Worm (Caenorhabditis elegans) whole organism, L4 larva: ENCODE data around the gene T04C4.3.
A peak's percentile ranks its signal among the peaks of the same experiment; 100 is the strongest.

Experiments used
- ZK337.2 ChIP-seq: fragments of 200-800 bp; sonication (Bioruptor generic); IDR thresholded peaks from 2 replicates; pipeline ENCODE4 v1.3.6; 2022; ENCODE audit warnings: missing genetic modification reagents, missing genetic modification characterization, missing compliant biosample characterization
- attf-4 ChIP-seq: sonication (generic microtip); optimal IDR thresholded peaks from 3 replicates; lab custom pipeline; 2017; ENCODE audit warnings: missing biosample characterization, missing genetic modification characterization
- daf-8 ChIP-seq: fragments of 200-800 bp; sonication (Bioruptor generic); IDR thresholded peaks from 2 replicates; pipeline ENCODE4 v1.3.6; 2022; ENCODE audit warnings: missing genetic modification characterization, missing compliant biosample characterization
- fkh-10 ChIP-seq: fragments of 150-350 bp; optimal IDR thresholded peaks from 2 replicates; lab custom pipeline; 2014; ENCODE audit warnings: missing biosample characterization, missing genetic modification reagents, missing genetic modification characterization
- nhr-237 ChIP-seq: sonication (generic microtip); optimal IDR thresholded peaks from 2 replicates; lab custom pipeline; 2017; ENCODE audit warnings: missing biosample characterization, missing genetic modification characterization
- nhr-25 ChIP-seq: sonication (generic microtip); optimal IDR thresholded peaks from 2 replicates; lab custom pipeline; 2017; ENCODE audit warnings: missing genetic modification characterization, mild to moderate bottlenecking, missing compliant biosample characterization, antibody characterized with exemption, moderate library complexity, borderline replicate concordance; ENCODE audit not compliant: insufficient read depth
- nhr-28 ChIP-seq: fragments of 150-350 bp; optimal IDR thresholded peaks from 2 replicates; lab custom pipeline; 2014; ENCODE audit warnings: missing biosample characterization, missing genetic modification characterization
- spr-3 ChIP-seq: fragments of 200-800 bp; sonication (Bioruptor generic); optimal IDR thresholded peaks from 2 replicates; lab custom pipeline; 2018; ENCODE audit warnings: mild to moderate bottlenecking, missing genetic modification characterization, missing compliant biosample characterization

ce11 chrIV:2172880-2173279 lies 43.8 kb downstream of the T04C4.3 start:
- TF ChIP-seq daf-8 (GFP tag; lab: Robert Waterston, UW): no peak
- TF ChIP-seq nhr-28 (tag; lab: Kevin White, UChicago): no peak
- TF ChIP-seq ZK337.2 (GFP tag; lab: Robert Waterston, UW): no peak
- no peak for TF ChIP-seq attf-4 (tag; lab: Kevin White, UChicago)
- TF ChIP-seq nhr-237 (tag; lab: Kevin White, UChicago): no peak
- TF ChIP-seq fkh-10 (GFP tag; lab: Kevin White, UChicago): peak; percentile 28
- no peak for TF ChIP-seq spr-3 (GFP tag; lab: Kevin White, UChicago)
- no peak for TF ChIP-seq nhr-25 (tag; lab: Kevin White, UChicago)
